Worm (Caenorhabditis elegans) whole organism, L4/young adult: ENCODE measurements around the gene C03C10.2.

Experiments
- W03F9.2 ChIP-seq: fragments of 150-350 bp; optimal IDR thresholded peaks from 2 replicates; lab custom pipeline; 2014; ENCODE audit warnings: missing biosample characterization, missing genetic modification characterization
- him-1 ChIP-seq: sonication (generic microtip); optimal IDR thresholded peaks from 2 replicates; lab custom pipeline; 2016; ENCODE audit warnings: missing genotype, missing genetic modification reagents, missing genetic modification characterization, missing compliant biosample characterization

ce11 chrIII:4092020-4092419, 1.1 kb downstream of the C03C10.2 start, which contains the start of gene C03C10.5:
- TF ChIP-seq W03F9.2 (tag; lab: Kevin White, UChicago): no peak
- TF ChIP-seq him-1 (tag; lab: Kevin White, UChicago): no peak
